Fruit fly (Drosophila melanogaster) whole organism, embryonic: ENCODE measurements around the gene CG5386.

Source experiments
- CG10209 ChIP-seq: fragments of 200-800 bp; sonication (Bioruptor generic); optimal IDR thresholded peaks from 3 replicates; lab custom pipeline; 2017; ENCODE audit warnings: missing biosample characterization, mild to moderate bottlenecking, missing genetic modification characterization, missing genetic modification reagents
- CG10274 ChIP-seq: fragments of 200-800 bp; sonication (Bioruptor generic); optimal IDR thresholded peaks from 3 replicates; lab custom pipeline; 2017; ENCODE audit warnings: missing biosample characterization, mild to moderate bottlenecking, missing genetic modification characterization
- CG10321 ChIP-seq: fragments of 200-800 bp; sonication (Bioruptor generic); IDR thresholded peaks from 2 replicates; pipeline ENCODE4 v1.3.6; 2022; ENCODE audit warnings: missing biosample characterization, missing genetic modification characterization
- CG11723 ChIP-seq: fragments of 200-800 bp; sonication (Bioruptor generic); optimal IDR thresholded peaks from 2 replicates; lab custom pipeline; 2017; ENCODE audit warnings: missing biosample characterization, mild to moderate bottlenecking, missing genetic modification characterization
- CG14667 ChIP-seq: fragments of 200-800 bp; sonication (Bioruptor generic); IDR thresholded peaks from 2 replicates; pipeline ENCODE4 v1.3.6; 2022; ENCODE audit warnings: missing biosample characterization, missing genetic modification characterization
- CG15073 ChIP-seq: fragments of 200-800 bp; sonication (Bioruptor generic); optimal IDR thresholded peaks from 2 replicates; lab custom pipeline; 2016; ENCODE audit warnings: missing biosample characterization, missing genetic modification characterization
- CG1603 ChIP-seq: fragments of 200-800 bp; sonication (Bioruptor generic); optimal IDR thresholded peaks from 2 replicates; lab custom pipeline; 2019; ENCODE audit warnings: missing biosample characterization, mild to moderate bottlenecking, missing genetic modification characterization, moderate library complexity
- CG16813 ChIP-seq: fragments of 200-800 bp; sonication (Bioruptor generic); IDR thresholded peaks from 3 replicates; pipeline ENCODE4 v1.3.6; 2022; ENCODE audit warnings: missing biosample characterization, missing genetic modification characterization; ENCODE audit not compliant: partially characterized antibody
- CG1832 ChIP-seq: fragments of 200-800 bp; sonication (Bioruptor generic); optimal IDR thresholded peaks from 2 replicates; lab custom pipeline; 2017; ENCODE audit warnings: missing biosample characterization, mild to moderate bottlenecking, missing genetic modification characterization, inconsistent platforms
- CG31388 ChIP-seq: fragments of 200-800 bp; sonication (Bioruptor generic); optimal IDR thresholded peaks from 2 replicates; lab custom pipeline; 2016; ENCODE audit warnings: missing biosample characterization, missing genetic modification characterization
- CG31441 ChIP-seq: fragments of 200-800 bp; sonication (Bioruptor generic); IDR thresholded peaks from 2 replicates; pipeline ENCODE4 v1.3.6; 2022; ENCODE audit warnings: missing biosample characterization, missing genetic modification characterization
- CG3163 ChIP-seq: fragments of 200-800 bp; sonication (Bioruptor generic); optimal IDR thresholded peaks from 3 replicates; lab custom pipeline; 2016; ENCODE audit warnings: missing biosample characterization, missing genetic modification characterization
- CG32772 ChIP-seq: fragments of 200-800 bp; sonication (Bioruptor generic); IDR thresholded peaks from 2 replicates; pipeline ENCODE4 v1.3.6; 2022; ENCODE audit warnings: missing biosample characterization, missing genetic modification characterization
- CG3281 ChIP-seq: fragments of 200-800 bp; sonication (Bioruptor generic); optimal IDR thresholded peaks from 3 replicates; lab custom pipeline; 2017; ENCODE audit warnings: missing biosample characterization, mild to moderate bottlenecking, missing genetic modification characterization
- CG4424 ChIP-seq: fragments of 200-800 bp; sonication (Bioruptor generic); optimal IDR thresholded peaks from 3 replicates; lab custom pipeline; 2016; ENCODE audit warnings: missing biosample characterization, missing genetic modification characterization
- CG5245 ChIP-seq: fragments of 200-800 bp; sonication (Bioruptor generic); optimal IDR thresholded peaks from 3 replicates; lab custom pipeline; 2016; ENCODE audit warnings: missing biosample characterization, missing genetic modification characterization
- CG6654 ChIP-seq: fragments of 200-800 bp; sonication (Bioruptor generic); optimal IDR thresholded peaks from 2 replicates; lab custom pipeline; 2017; ENCODE audit warnings: missing biosample characterization, mild to moderate bottlenecking, missing genetic modification characterization
- CG6683 ChIP-seq: fragments of 200-800 bp; sonication (Bioruptor generic); optimal IDR thresholded peaks from 2 replicates; lab custom pipeline; 2017; ENCODE audit warnings: missing biosample characterization, mild to moderate bottlenecking, missing genetic modification characterization, missing genetic modification reagents
- CG9215 ChIP-seq: fragments of 200-800 bp; sonication (Bioruptor generic); IDR thresholded peaks from 2 replicates; pipeline ENCODE4 v1.3.6; 2022; ENCODE audit warnings: missing biosample characterization, missing genetic modification characterization
- CG9876 ChIP-seq: fragments of 200-800 bp; sonication (Bioruptor generic); optimal IDR thresholded peaks from 2 replicates; lab custom pipeline; 2016; ENCODE audit warnings: missing biosample characterization, missing genetic modification characterization
- Drgx ChIP-seq: fragments of 200-800 bp; sonication (Bioruptor generic); IDR thresholded peaks from 2 replicates; pipeline ENCODE4 v1.3.6; 2022; ENCODE audit warnings: missing biosample characterization, missing genetic modification characterization
- E2f1 ChIP-seq: fragments of 200-800 bp; sonication (Bioruptor generic); IDR thresholded peaks from 2 replicates; pipeline ENCODE4 v1.3.6; 2022; ENCODE audit warnings: missing biosample characterization, missing genetic modification characterization
- Fer1 ChIP-seq: fragments of 200-800 bp; sonication (Bioruptor generic); optimal IDR thresholded peaks from 2 replicates; lab custom pipeline; 2017; ENCODE audit warnings: missing biosample characterization, mild to moderate bottlenecking, missing genetic modification characterization
- H15 ChIP-seq: fragments of 200-800 bp; sonication (Bioruptor generic); IDR thresholded peaks from 3 replicates; pipeline ENCODE4 v1.3.6; 2022; ENCODE audit warnings: missing biosample characterization, missing genetic modification characterization
- Hand ChIP-seq: fragments of 200-800 bp; sonication (Bioruptor generic); optimal IDR thresholded peaks from 2 replicates; lab custom pipeline; 2017; ENCODE audit warnings: mild to moderate bottlenecking, missing biosample characterization, missing genetic modification reagents, missing genetic modification characterization
- Hsf ChIP-seq: fragments of 200-800 bp; sonication (Bioruptor generic); optimal IDR thresholded peaks from 3 replicates; lab custom pipeline; 2016; ENCODE audit warnings: missing biosample characterization, missing genetic modification characterization
- Oli ChIP-seq: fragments of 200-800 bp; sonication (Bioruptor generic); optimal IDR thresholded peaks from 2 replicates; lab custom pipeline; 2018; ENCODE audit warnings: missing biosample characterization, mild to moderate bottlenecking, missing genetic modification characterization, moderate library complexity
- Side ChIP-seq: fragments of 200-800 bp; sonication (Bioruptor generic); optimal IDR thresholded peaks from 2 replicates; lab custom pipeline; 2016; ENCODE audit warnings: missing biosample characterization, missing genetic modification characterization
- Sry-β ChIP-seq: fragments of 200-800 bp; sonication (Bioruptor generic); optimal IDR thresholded peaks from 2 replicates; lab custom pipeline; 2018; ENCODE audit warnings: missing biosample characterization, mild to moderate bottlenecking, missing genetic modification characterization, moderate library complexity
- Taf1 ChIP-seq: fragments of 200-800 bp; sonication (Bioruptor generic); IDR thresholded peaks from 2 replicates; pipeline ENCODE4 v1.3.6; 2022; ENCODE audit warnings: missing biosample characterization, missing genetic modification characterization
- bsh ChIP-seq, 2 experiments: fragments of 200-800 bp; sonication (Bioruptor generic); optimal IDR thresholded peaks; 2 replicates each; lab custom pipeline; 2017 to 2018; ENCODE audit warnings: mild to moderate bottlenecking in 2 of 2, missing biosample characterization in 2 of 2, missing genetic modification characterization in 2 of 2, moderate library complexity in 1 of 2
- chif ChIP-seq, 2 experiments: fragments of 200-800 bp; sonication (Bioruptor generic); optimal IDR thresholded peaks; 3 replicates each; lab custom pipeline; 2016; ENCODE audit warnings: missing biosample characterization in 2 of 2, missing genetic modification characterization in 2 of 2
- dpn ChIP-seq, 2 experiments: fragments of 200-800 bp; sonication (Bioruptor generic); optimal IDR thresholded peaks; 3 replicates each; lab custom pipeline; 2016; ENCODE audit warnings: missing biosample characterization in 2 of 2, missing genetic modification characterization in 2 of 2
- gro ChIP-seq: fragments of 200-800 bp; sonication (Bioruptor generic); optimal IDR thresholded peaks from 2 replicates; lab custom pipeline; 2016; ENCODE audit warnings: missing biosample characterization, missing genetic modification characterization
- gsb-n ChIP-seq: fragments of 200-800 bp; sonication (Bioruptor generic); optimal IDR thresholded peaks from 3 replicates; lab custom pipeline; 2018; ENCODE audit warnings: missing biosample characterization, mild to moderate bottlenecking, missing genetic modification characterization
- ham ChIP-seq: fragments of 200-800 bp; sonication (Bioruptor generic); IDR thresholded peaks from 2 replicates; pipeline ENCODE4 v1.3.6; 2022; ENCODE audit warnings: missing biosample characterization, missing genetic modification characterization
- insv ChIP-seq, 2 experiments: fragments of 200-800 bp; sonication (Bioruptor generic); optimal IDR thresholded peaks; 3 replicates each; lab custom pipeline; 2016 to 2018; ENCODE audit warnings: missing biosample characterization in 2 of 2, missing genetic modification characterization in 2 of 2
- kah ChIP-seq: fragments of 200-800 bp; sonication (Bioruptor generic); optimal IDR thresholded peaks from 2 replicates; lab custom pipeline; 2018; ENCODE audit warnings: missing biosample characterization, mild to moderate bottlenecking, missing genetic modification characterization
- kni ChIP-seq: fragments of 200-800 bp; sonication (Bioruptor generic); optimal IDR thresholded peaks from 3 replicates; lab custom pipeline; 2017; ENCODE audit warnings: mild to moderate bottlenecking, missing biosample characterization, missing genetic modification reagents, missing genetic modification characterization
- lab ChIP-seq: fragments of 200-800 bp; sonication (Bioruptor generic); optimal IDR thresholded peaks from 3 replicates; lab custom pipeline; 2017; ENCODE audit warnings: missing biosample characterization, missing genetic modification characterization, mild to moderate bottlenecking, moderate library complexity, missing genetic modification reagents
- mam ChIP-seq: fragments of 200-800 bp; sonication (Bioruptor generic); optimal IDR thresholded peaks from 3 replicates; lab custom pipeline; 2016; ENCODE audit warnings: missing biosample characterization, missing genetic modification characterization
- prd ChIP-seq, 3 experiments: fragments of >200 bp in 2 of 3; fragments of 200-800 bp in 1 of 3; sonication (Bioruptor generic) in 1 of 3; optimal IDR thresholded peaks in 2 of 3; IDR thresholded peaks in 1 of 3; 2 replicates in 2 of 3; 3 replicates in 1 of 3; pipeline versions ENCODE4 v1.3.6 to Lab custom; 2017 to 2022; ENCODE audit warnings: missing biosample characterization in 1 of 3, missing genetic modification characterization in 1 of 3
- schlank ChIP-seq: fragments of 200-800 bp; sonication (Bioruptor generic); optimal IDR thresholded peaks from 2 replicates; lab custom pipeline; 2018; ENCODE audit warnings: missing biosample characterization, mild to moderate bottlenecking, missing genetic modification characterization
- sens ChIP-seq: fragments of 200-800 bp; sonication (Bioruptor generic); peaks from one replicate; lab custom pipeline; 2016; ENCODE audit warnings: missing biosample characterization, missing genetic modification characterization
- slou ChIP-seq: fragments of 200-800 bp; sonication (Bioruptor generic); optimal IDR thresholded peaks from 3 replicates; lab custom pipeline; 2016; ENCODE audit warnings: missing biosample characterization, missing genetic modification characterization
- sob ChIP-seq: fragments of 200-800 bp; sonication (Bioruptor generic); IDR thresholded peaks from 2 replicates; pipeline ENCODE4 v1.3.6; 2022; ENCODE audit warnings: missing biosample characterization, missing genetic modification characterization
- sr ChIP-seq: fragments of 200-800 bp; sonication (Bioruptor generic); IDR thresholded peaks from 3 replicates; pipeline ENCODE4 v1.3.6; 2022; ENCODE audit warnings: missing biosample characterization, missing genetic modification characterization
- stc ChIP-seq: fragments of 200-800 bp; sonication (Bioruptor generic); IDR thresholded peaks from 2 replicates; pipeline ENCODE4 v1.3.6; 2022; ENCODE audit warnings: missing biosample characterization, missing genetic modification characterization
- tin ChIP-seq: fragments of 200-800 bp; sonication (Bioruptor generic); optimal IDR thresholded peaks from 3 replicates; lab custom pipeline; 2016; ENCODE audit warnings: missing biosample characterization, missing genetic modification characterization
- tup ChIP-seq: fragments of 200-800 bp; sonication (Bioruptor generic); optimal IDR thresholded peaks from 2 replicates; lab custom pipeline; 2016; ENCODE audit warnings: missing biosample characterization, mild to moderate bottlenecking, missing genetic modification characterization, moderate library complexity
- unpg ChIP-seq: fragments of 200-800 bp; sonication (Bioruptor generic); optimal IDR thresholded peaks from 3 replicates; lab custom pipeline; 2018; ENCODE audit warnings: missing biosample characterization, mild to moderate bottlenecking, missing genetic modification characterization, moderate library complexity

CG5386 gene

dm6 chr3R:22339510-22339909, 2.5 kb downstream of the CG5386 start (continued):
- TF ChIP-seq tin (GFP tag; lab: Kevin White, UChicago) (peak; percentile 1), Oli (tag; lab: Kevin White, UChicago) (no peak), tup (GFP tag; lab: Kevin White, UChicago) (no peak), bsh (GFP tag; optimal IDR thresholded peaks at IDR 0.05; lab: Kevin White, UChicago) (peak in 1 of 2 experiments; percentile 21), Sry-β (GFP tag; lab: Kevin White, UChicago) (no peak), H15 (no peak), CG31441 (GFP tag; lab: Robert Waterston, UW) (no peak), chif (GFP tag; optimal IDR thresholded peaks at IDR 0.05; lab: Kevin White, UChicago) (peak in 1 of 2 experiments; percentile 1), sens (GFP tag; lab: Kevin White, UChicago) (peak; percentile 85), CG15073 (GFP tag; lab: Kevin White, UChicago) (no peak), Hsf (GFP tag; lab: Kevin White, UChicago) (no peak), Drgx (no peak), mam (peak; percentile 6), E2f1 (GFP tag; lab: Robert Waterston, UW) (no peak), kni (GFP tag; lab: Kevin White, UChicago) (no peak), CG31388 (GFP tag; lab: Kevin White, UChicago) (no peak), Fer1 (GFP tag; lab: Kevin White, UChicago) (no peak), CG10274 (GFP tag; lab: Kevin White, UChicago) (no peak), Side (GFP tag; lab: Kevin White, UChicago) (no peak), CG16813 (no peak), sr (GFP tag; lab: Robert Waterston, UW) (no peak), CG6654 (GFP tag; lab: Kevin White, UChicago) (no peak), slou (no peak), Hand (GFP tag; lab: Kevin White, UChicago) (no peak), dpn (GFP tag; optimal IDR thresholded peaks at IDR 0.05; lab: Kevin White, UChicago) (peak in 1 of 2 experiments; percentile 16), CG1832 (GFP tag; lab: Kevin White, UChicago) (no peak), kah (no peak), gsb-n (no peak), CG4424 (no peak), prd (optimal IDR thresholded peaks at IDR 0.05; lab: Kevin White, UChicago) (no peak), prd (GFP tag; IDR thresholded peaks at IDR 0.05; lab: Robert Waterston, UW) (peak; percentile 30; the same call in 1 of the 3 replicates), CG11723 (GFP tag; lab: Kevin White, UChicago) (no peak), CG5245 (GFP tag; lab: Kevin White, UChicago) (no peak), Taf1 (GFP tag; lab: Robert Waterston, UW) (no peak), unpg (GFP tag; lab: Kevin White, UChicago) (no peak), CG9876 (no peak), lab (GFP tag; lab: Kevin White, UChicago) (peak; percentile 39), CG3281 (GFP tag; lab: Kevin White, UChicago) (no peak), CG14667 (GFP tag; lab: Robert Waterston, UW) (no peak), CG10321 (GFP tag; lab: Robert Waterston, UW) (no peak), schlank (tag; lab: Kevin White, UChicago) (no peak), CG6683 (no peak), CG10209 (GFP tag; lab: Kevin White, UChicago) (no peak), CG32772 (peak; percentile 25; the same call in 1 of the 2 replicates), sob (peak; percentile 37; the same call in 1 of the 2 replicates), ham (no peak), CG9215 (GFP tag; lab: Robert Waterston, UW) (no peak), stc (GFP tag; lab: Robert Waterston, UW) (no peak), CG1603 (tag; lab: Kevin White, UChicago) (no peak), CG3163 (no peak), insv (GFP tag; optimal IDR thresholded peaks at IDR 0.05; lab: Kevin White, UChicago) (no peak), gro (GFP tag; lab: Kevin White, UChicago) (no peak)
